Worm (Caenorhabditis elegans) whole organism, L4 larva: ENCODE data around the gene srw-107.

Experiments
- Y5F2A.4 ChIP-seq: fragments of 200-800 bp; sonication (Bioruptor generic); optimal IDR thresholded peaks from 2 replicates; lab custom pipeline; 2018; ENCODE audit warnings: mild to moderate bottlenecking, missing genetic modification characterization, missing compliant biosample characterization
- ama-1 ChIP-seq: fragments of 150-350 bp; optimal IDR thresholded peaks from 2 replicates; lab custom pipeline; 2014; ENCODE audit warnings: inconsistent platforms, mixed read lengths
- arid-1 ChIP-seq: fragments of 200-800 bp; sonication (Bioruptor generic); conservative IDR thresholded peaks from 2 replicates; pipeline ENCODE4 v1.3.6; 2022; ENCODE audit warnings: missing genetic modification reagents, missing genetic modification characterization, missing compliant biosample characterization
- ceh-62 ChIP-seq: sonication (generic microtip); optimal IDR thresholded peaks from 2 replicates; lab custom pipeline; 2017; ENCODE audit warnings: missing biosample characterization, missing genetic modification characterization
- ces-1 ChIP-seq: fragments of 150-350 bp; sonication (generic microtip); optimal IDR thresholded peaks from 4 replicates; lab custom pipeline; 2014; ENCODE audit warnings: missing biosample characterization, missing genetic modification reagents, missing genetic modification characterization
- dpl-1 ChIP-seq: fragments of 150-350 bp; optimal IDR thresholded peaks from 2 replicates; lab custom pipeline; 2014; ENCODE audit warnings: missing biosample characterization, missing genetic modification reagents, missing genetic modification characterization
- fkh-10 ChIP-seq: fragments of 150-350 bp; optimal IDR thresholded peaks from 2 replicates; lab custom pipeline; 2014; ENCODE audit warnings: missing biosample characterization, missing genetic modification reagents, missing genetic modification characterization
- lin-39 ChIP-seq: fragments of 150-350 bp; optimal IDR thresholded peaks from 2 replicates; lab custom pipeline; 2014; ENCODE audit warnings: missing biosample characterization, missing genetic modification reagents, missing genetic modification characterization
- mep-1 ChIP-seq: fragments of 150-350 bp; sonication (generic microtip); optimal IDR thresholded peaks from 3 replicates; lab custom pipeline; 2014; ENCODE audit warnings: missing biosample characterization, missing genetic modification characterization
- nhr-237 ChIP-seq: sonication (generic microtip); optimal IDR thresholded peaks from 2 replicates; lab custom pipeline; 2017; ENCODE audit warnings: missing biosample characterization, missing genetic modification characterization
- nhr-77 ChIP-seq: fragments of 150-350 bp; optimal IDR thresholded peaks from 2 replicates; lab custom pipeline; 2014; ENCODE audit warnings: missing biosample characterization, missing genetic modification characterization
- zag-1 ChIP-seq: fragments of 150-350 bp; optimal IDR thresholded peaks from 2 replicates; lab custom pipeline; 2014; ENCODE audit warnings: missing biosample characterization, missing genetic modification characterization
- ztf-11 ChIP-seq: fragments of 150-350 bp; optimal IDR thresholded peaks from 2 replicates; lab custom pipeline; 2014; ENCODE audit warnings: missing biosample characterization, missing genetic modification characterization

- TF ChIP-seq nhr-77 (no peak), mep-1 (tag; lab: Kevin White, UChicago) (no peak), ama-1 (no peak), fkh-10 (no peak), zag-1 (tag; lab: Kevin White, UChicago) (no peak), ces-1 (no peak), Y5F2A.4 (no peak), lin-39 (tag; lab: Kevin White, UChicago) (no peak), nhr-237 (tag; lab: Kevin White, UChicago) (no peak), ceh-62 (tag; lab: Kevin White, UChicago) (no peak), arid-1 (GFP tag; lab: Robert Waterston, UW) (no peak), ztf-11 (no peak), dpl-1 (GFP tag; lab: Kevin White, UChicago) (no peak)
Measured at ce11 chrV:512420-512819, 9.0 kb downstream of the srw-107 start, which contains the start of gene srh-37.
